Worm (Caenorhabditis elegans): Measurements from ENCODE around the gene ZK1240.5.

DNA sequence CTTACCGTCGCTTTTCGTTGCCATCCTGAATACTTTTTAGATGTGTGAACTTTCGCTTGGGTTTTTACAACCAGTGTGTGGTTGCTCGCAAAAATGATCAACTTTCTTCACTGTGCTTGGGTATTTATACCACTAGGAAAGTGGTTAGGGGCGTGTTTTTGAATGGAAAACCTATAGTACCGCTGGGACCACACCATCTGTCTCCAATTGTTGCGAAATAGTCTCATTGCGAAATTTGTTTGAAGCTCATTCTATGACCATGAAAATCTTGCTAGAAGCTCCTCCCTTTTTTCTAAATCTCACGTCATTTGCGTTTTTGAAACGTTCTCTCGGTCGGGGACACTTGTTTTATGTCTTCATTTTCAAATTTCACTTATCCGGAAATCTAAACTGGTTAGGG is 28.9 kb downstream of the ZK1240.5 start, which contains the start of the genes K09F6.10 and K09F6.13:
- TF ChIP-seq ama-1 (optimal IDR thresholded peaks at IDR 0.05) (no peak), ceh-13 (GFP tag; optimal IDR thresholded peaks at IDR 0.05) (no peak), ceh-36 (tag; optimal IDR thresholded peaks at IDR 0.05) (no peak), scrt-1 (GFP tag; IDR thresholded peaks at IDR 0.05) (no peak), sea-1 (GFP tag; conservative IDR thresholded peaks at IDR 0.05) (no peak), ets-7 (tag; optimal IDR thresholded peaks at IDR 0.05) (no peak), hnd-1 (tag; optimal IDR thresholded peaks at IDR 0.05) (no peak), flt-1 (GFP tag; IDR thresholded peaks at IDR 0.05) (no peak), pes-1 (GFP tag; IDR thresholded peaks at IDR 0.05) (no peak), B0310.2 (tag; optimal IDR thresholded peaks at IDR 0.05) (no peak), hmbx-1 (tag; optimal IDR thresholded peaks at IDR 0.05) (no peak), tbx-11 (GFP tag; IDR thresholded peaks at IDR 0.05) (no peak), tbx-37 (GFP tag; conservative IDR thresholded peaks at IDR 0.05) (no peak)
